Worm (Caenorhabditis elegans): Measurements from ENCODE around the gene F11C7.6.

DNA sequence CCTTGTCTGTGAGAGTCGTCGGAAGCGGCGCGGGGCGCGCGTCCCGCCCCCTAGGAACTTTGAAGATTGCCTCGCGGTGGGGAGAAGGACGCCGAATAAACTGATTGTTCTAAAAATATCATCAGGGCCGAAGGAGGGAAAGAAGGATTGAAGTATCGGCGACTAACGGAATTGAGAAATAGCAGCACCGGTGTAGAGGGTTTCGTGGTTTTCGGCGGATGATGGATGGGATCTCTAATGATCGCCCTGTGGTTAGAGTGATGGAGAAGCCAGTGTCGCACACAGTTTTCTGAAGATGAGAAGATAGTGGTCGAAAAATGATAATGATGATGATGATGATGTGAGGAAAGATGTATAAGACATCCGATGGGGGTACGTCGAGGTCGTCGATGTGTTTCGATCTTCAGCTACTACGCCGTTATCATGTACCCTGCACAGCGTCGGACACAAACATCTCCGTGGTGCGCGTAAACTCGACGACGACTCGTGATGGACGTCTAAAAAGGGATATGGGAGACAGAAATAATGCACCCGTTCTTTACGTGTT, 20.2 kb downstream of the F11C7.6 start, which contains the start of gene osm-11:
- TF ChIP-seq hmbx-1 (tag; optimal IDR thresholded peaks at IDR 0.05) (no peak), ama-1 (optimal IDR thresholded peaks at IDR 0.05) (no peak), tra-4 (tag; optimal IDR thresholded peaks at IDR 0.05) (no peak), sea-1 (GFP tag; conservative IDR thresholded peaks at IDR 0.05) (no peak), tbx-37 (GFP tag; conservative IDR thresholded peaks at IDR 0.05) (no peak)

All from whole organism, early embryonic.